Worm (Caenorhabditis elegans) whole organism, midembryonic: Measurements from ENCODE around the gene F44E2.9.

Experiments used
- flt-1 ChIP-seq: fragments of 200-800 bp; sonication (Bioruptor generic); IDR thresholded peaks from 2 replicates; pipeline ENCODE4 v1.3.6; 2022; ENCODE audit warnings: missing genetic modification characterization, missing compliant biosample characterization
- klf-2 ChIP-seq: fragments of 200-800 bp; sonication (Bioruptor generic); conservative IDR thresholded peaks from 2 replicates; pipeline ENCODE4 v1.3.6; 2022; ENCODE audit warnings: missing genetic modification reagents, missing genetic modification characterization, missing compliant biosample characterization
- med-1 ChIP-seq: sonication (generic microtip); optimal IDR thresholded peaks from 2 replicates; lab custom pipeline; 2017; ENCODE audit warnings: missing genetic modification characterization, mild to moderate bottlenecking, missing compliant biosample characterization, antibody characterized with exemption, missing genetic modification reagents; ENCODE audit not compliant: insufficient read depth

DNA sequence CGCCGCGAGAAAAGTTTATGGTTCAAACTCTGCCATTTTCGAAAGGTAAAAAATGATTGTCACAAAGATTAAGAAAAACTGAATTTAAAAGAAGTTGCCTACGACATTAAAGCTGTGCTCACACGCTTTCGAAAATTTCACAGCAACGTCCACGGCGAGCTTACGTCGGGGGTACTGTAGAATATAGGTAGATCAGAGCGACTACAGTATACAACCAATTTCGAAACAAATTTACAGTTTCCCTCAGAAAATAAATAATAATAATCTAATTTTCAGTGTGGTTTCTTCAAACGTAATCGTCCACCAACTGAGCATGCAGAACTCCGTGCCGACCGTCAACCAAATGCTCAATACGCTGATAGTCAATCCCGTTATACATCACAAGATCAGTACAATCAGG is 25.8 kb downstream of the F44E2.9 start:
- TF ChIP-seq med-1 = no peak
- no peak for TF ChIP-seq klf-2 (GFP tag; lab: Robert Waterston, UW)
- TF ChIP-seq flt-1 (GFP tag; lab: Robert Waterston, UW) = no peak
